Fruit fly (Drosophila melanogaster): ENCODE results near the gene SWIP.

DNA sequence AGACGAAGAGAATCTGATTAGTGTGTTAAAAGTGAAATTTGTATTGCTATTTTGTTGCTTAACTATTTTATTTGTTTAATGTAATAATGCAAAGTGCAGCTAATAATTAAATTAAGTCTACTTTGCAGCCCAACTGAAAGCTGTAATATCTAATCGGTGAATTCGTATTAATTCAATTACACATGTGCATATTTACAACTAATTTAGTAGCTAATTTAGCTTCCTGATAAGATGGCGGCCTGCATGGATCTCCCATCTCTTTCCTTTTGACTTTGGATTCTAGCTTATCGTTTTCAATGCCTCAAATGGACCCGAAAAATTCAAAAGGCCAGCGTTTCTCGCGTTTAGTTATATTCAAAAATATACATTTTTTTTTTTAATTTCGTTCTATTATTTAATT, 3.7 kb upstream of the SWIP start:
- no peak for TF ChIP-seq fru (GFP tag; optimal IDR thresholded peaks at IDR 0.05)
- TF ChIP-seq Dfd (GFP tag; optimal IDR thresholded peaks at IDR 0.05), result no peak
- no peak for TF ChIP-seq lola (GFP tag; optimal IDR thresholded peaks at IDR 0.05)
